Worm (Caenorhabditis elegans) whole organism, young adult: ENCODE measurements around the gene snpc-1.3.

Experiments
- B0336.3 ChIP-seq: fragments of 200-800 bp; sonication (Bioruptor generic); IDR thresholded peaks from 2 replicates; pipeline ENCODE4 v1.3.6; 2022; ENCODE audit warnings: missing genetic modification characterization, missing compliant biosample characterization
- C06A6.2 ChIP-seq: fragments of 200-800 bp; sonication (Bioruptor generic); conservative IDR thresholded peaks from 2 replicates; pipeline ENCODE4 v1.3.6; 2022; ENCODE audit warnings: missing genetic modification characterization, missing compliant biosample characterization
- D2030.7 ChIP-seq: fragments of 200-800 bp; sonication (Bioruptor generic); IDR thresholded peaks from 2 replicates; pipeline ENCODE4 v1.3.6; 2022; ENCODE audit warnings: missing genetic modification reagents, missing genetic modification characterization, missing compliant biosample characterization
- F37B4.10 ChIP-seq: fragments of 200-800 bp; sonication (Bioruptor generic); IDR thresholded peaks from 2 replicates; pipeline ENCODE4 v1.3.6; 2022; ENCODE audit warnings: missing genetic modification characterization, missing compliant biosample characterization
- T26A5.8 ChIP-seq: sonication (generic microtip); optimal IDR thresholded peaks from 2 replicates; lab custom pipeline; 2016; ENCODE audit warnings: missing genetic modification characterization, missing compliant biosample characterization
- Y53F4B.3 ChIP-seq: fragments of 200-800 bp; sonication (Bioruptor generic); IDR thresholded peaks from 2 replicates; pipeline ENCODE4 v1.3.6; 2022; ENCODE audit warnings: missing genetic modification reagents, missing genetic modification characterization, missing compliant biosample characterization
- ama-1 ChIP-seq, 3 experiments: fragments of 150-350 bp in 1 of 3; sonication (generic microtip) in 2 of 3; optimal IDR thresholded peaks; 2 replicates each; lab custom pipeline; 2014 to 2018; ENCODE audit warnings: missing biosample characterization in 2 of 3, missing genetic modification characterization in 2 of 3, missing genetic modification reagents in 2 of 3
- attf-5 ChIP-seq: fragments of 200-800 bp; sonication (Bioruptor generic); optimal IDR thresholded peaks from 2 replicates; lab custom pipeline; 2018; ENCODE audit warnings: mild to moderate bottlenecking, missing genetic modification characterization, missing compliant biosample characterization
- attf-6 ChIP-seq: fragments of 200-800 bp; sonication (Bioruptor generic); IDR thresholded peaks from 2 replicates; pipeline ENCODE4 v1.3.6; 2022; ENCODE audit warnings: missing genetic modification reagents, missing genetic modification characterization, missing compliant biosample characterization
- bed-1 ChIP-seq: fragments of 200-800 bp; sonication (Bioruptor generic); IDR thresholded peaks from 2 replicates; pipeline ENCODE4 v1.3.6; 2022; ENCODE audit warnings: missing genetic modification reagents, missing genetic modification characterization, missing compliant biosample characterization
- dox-1 ChIP-seq: fragments of 200-800 bp; sonication (Bioruptor generic); IDR thresholded peaks from 2 replicates; pipeline ENCODE4 v1.3.6; 2022; ENCODE audit warnings: missing genetic modification reagents, missing genetic modification characterization, missing compliant biosample characterization
- efl-1 ChIP-seq: fragments of 150-350 bp; optimal IDR thresholded peaks from 2 replicates; lab custom pipeline; 2014; ENCODE audit warnings: missing biosample characterization, missing genetic modification reagents, missing genetic modification characterization
- egl-18 ChIP-seq: fragments of 200-800 bp; sonication (Bioruptor generic); IDR thresholded peaks from 2 replicates; pipeline ENCODE4 v1.3.6; 2022; ENCODE audit warnings: missing genetic modification reagents, missing genetic modification characterization, missing compliant biosample characterization
- hlh-26 ChIP-seq: fragments of 200-800 bp; sonication (Bioruptor generic); conservative IDR thresholded peaks from 2 replicates; pipeline ENCODE4 v1.3.6; 2022; ENCODE audit warnings: missing genetic modification reagents, missing genetic modification characterization, missing compliant biosample characterization
- lag-1 ChIP-seq: fragments of 200-800 bp; sonication (Bioruptor generic); IDR thresholded peaks from 2 replicates; pipeline ENCODE4 v1.3.6; 2022; ENCODE audit warnings: missing genetic modification reagents, missing genetic modification characterization, missing compliant biosample characterization
- lin-54 ChIP-seq: fragments of 200-800 bp; sonication (Bioruptor generic); optimal IDR thresholded peaks from 2 replicates; lab custom pipeline; 2018; ENCODE audit warnings: mild to moderate bottlenecking, missing genetic modification characterization, missing compliant biosample characterization
- madf-10 ChIP-seq: sonication (generic microtip); optimal IDR thresholded peaks from 2 replicates; lab custom pipeline; 2016; ENCODE audit warnings: mild to moderate bottlenecking, missing genetic modification characterization, missing compliant biosample characterization
- madf-6 ChIP-seq: fragments of 200-800 bp; sonication (Bioruptor generic); IDR thresholded peaks from 2 replicates; pipeline ENCODE4 v1.3.6; 2022; ENCODE audit warnings: missing genetic modification reagents, missing genetic modification characterization, missing compliant biosample characterization
- mcd-1 ChIP-seq: fragments of 200-800 bp; sonication (Bioruptor generic); IDR thresholded peaks from 2 replicates; pipeline ENCODE4 v1.3.6; 2022; ENCODE audit warnings: missing genetic modification reagents, missing genetic modification characterization, missing compliant biosample characterization
- mel-28 ChIP-seq: sonication (generic microtip); optimal IDR thresholded peaks from 2 replicates; lab custom pipeline; 2016; ENCODE audit warnings: borderline replicate concordance, mild to moderate bottlenecking, missing genetic modification characterization, missing compliant biosample characterization
- mes-4 ChIP-seq: sonication (generic microtip); optimal IDR thresholded peaks from 2 replicates; lab custom pipeline; 2016; ENCODE audit warnings: missing genotype, missing genetic modification characterization, missing compliant biosample characterization
- nhr-120 ChIP-seq: fragments of 200-800 bp; sonication (Bioruptor generic); IDR thresholded peaks from 2 replicates; pipeline ENCODE4 v1.3.6; 2022; ENCODE audit warnings: missing genetic modification characterization, missing compliant biosample characterization
- rcor-1 ChIP-seq: fragments of 200-800 bp; sonication (Bioruptor generic); IDR thresholded peaks from 2 replicates; pipeline ENCODE4 v1.3.6; 2022; ENCODE audit warnings: missing genetic modification reagents, missing genetic modification characterization, missing compliant biosample characterization
- rec-8 ChIP-seq, 2 experiments: sonication (generic microtip); optimal IDR thresholded peaks; 2 replicates each; lab custom pipeline; 2016; ENCODE audit warnings: mild to moderate bottlenecking in 2 of 2, missing genetic modification characterization in 2 of 2, missing genetic modification reagents in 2 of 2, missing genotype in 2 of 2, missing biosample characterization in 1 of 2, missing compliant biosample characterization in 1 of 2, moderate library complexity in 1 of 2
- repo-1 ChIP-seq: sonication (generic microtip); optimal IDR thresholded peaks from 2 replicates; lab custom pipeline; 2017; ENCODE audit warnings: mild to moderate bottlenecking, missing genetic modification characterization, missing compliant biosample characterization
- sdz-38 ChIP-seq: sonication (generic microtip); optimal IDR thresholded peaks from 2 replicates; lab custom pipeline; 2016; ENCODE audit warnings: missing genotype, missing genetic modification characterization, missing compliant biosample characterization
- snpc-4 ChIP-seq, 5 experiments: fragments of 150-350 bp in 1 of 5; sonication (generic microtip) in 4 of 5; optimal IDR thresholded peaks; 2 replicates each; lab custom pipeline; 2014 to 2018; ENCODE audit warnings: missing genetic modification characterization in 5 of 5, missing biosample characterization in 3 of 5, antibody characterized with exemption in 2 of 5, mild to moderate bottlenecking in 2 of 5, missing compliant biosample characterization in 2 of 5, missing genotype in 2 of 5, moderate library complexity in 2 of 5, missing genetic modification reagents in 1 of 5
- tlf-1 ChIP-seq: fragments of 200-800 bp; sonication (Bioruptor generic); optimal IDR thresholded peaks from 2 replicates; lab custom pipeline; 2018; ENCODE audit warnings: mild to moderate bottlenecking, missing genetic modification characterization, missing compliant biosample characterization
- xnd-1 ChIP-seq: sonication (generic microtip); optimal IDR thresholded peaks from 2 replicates; lab custom pipeline; 2016; ENCODE audit warnings: missing genotype, missing genetic modification reagents, missing genetic modification characterization, missing compliant biosample characterization
- ztf-18 ChIP-seq: sonication (generic microtip); optimal IDR thresholded peaks from 2 replicates; lab custom pipeline; 2016; ENCODE audit warnings: missing genotype, mild to moderate bottlenecking, missing genetic modification characterization, missing compliant biosample characterization
- ztf-22 ChIP-seq: fragments of 200-800 bp; sonication (Bioruptor generic); optimal IDR thresholded peaks from 2 replicates; lab custom pipeline; 2018; ENCODE audit warnings: mild to moderate bottlenecking, missing genetic modification characterization, moderate library complexity, missing compliant biosample characterization
- ztf-25 ChIP-seq: fragments of 200-800 bp; sonication (Bioruptor generic); IDR thresholded peaks from 2 replicates; pipeline ENCODE4 v1.3.6; 2022; ENCODE audit warnings: missing genetic modification reagents, missing genetic modification characterization, missing compliant biosample characterization
- ztf-3 ChIP-seq: fragments of 200-800 bp; sonication (Bioruptor generic); optimal IDR thresholded peaks from 2 replicates; lab custom pipeline; 2018; ENCODE audit warnings: mild to moderate bottlenecking, missing genetic modification characterization, missing compliant biosample characterization

The snpc-1.3 gene

DNA sequence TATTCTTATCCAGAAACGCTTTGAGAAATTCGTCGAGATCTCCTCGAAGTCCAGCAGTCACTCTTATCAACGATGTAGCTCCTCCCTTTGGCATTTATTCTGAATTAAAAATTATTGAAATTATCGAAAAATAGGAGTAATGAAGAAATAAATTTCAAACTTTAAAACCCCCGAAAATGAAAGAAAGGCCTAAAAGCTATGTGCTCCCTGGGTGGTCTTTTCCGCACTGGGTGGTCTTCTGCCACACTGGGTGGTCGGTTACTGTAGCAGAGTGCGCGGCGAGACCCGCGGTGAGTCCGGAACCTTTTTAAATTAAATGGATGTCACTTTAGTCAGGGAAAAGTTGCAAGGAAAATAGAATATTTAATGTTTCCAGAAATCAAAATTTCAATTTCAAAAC lies at the start of gene snpc-1.3:
snpc-1.3 (minus strand) TSS at position 101 of the 400 bp plus-strand sequence.
- TF ChIP-seq tlf-1 (GFP tag; lab: Kevin White, UChicago) (no peak), ztf-18 (tag; lab: Kevin White, UChicago) (no peak), Y53F4B.3 (no peak), nhr-120 (no peak), mes-4 (tag; lab: Kevin White, UChicago) (no peak), D2030.7 (no peak), attf-5 (GFP tag; lab: Kevin White, UChicago) (no peak), attf-6 (GFP tag; lab: Robert Waterston, UW) (no peak)

DNA sequence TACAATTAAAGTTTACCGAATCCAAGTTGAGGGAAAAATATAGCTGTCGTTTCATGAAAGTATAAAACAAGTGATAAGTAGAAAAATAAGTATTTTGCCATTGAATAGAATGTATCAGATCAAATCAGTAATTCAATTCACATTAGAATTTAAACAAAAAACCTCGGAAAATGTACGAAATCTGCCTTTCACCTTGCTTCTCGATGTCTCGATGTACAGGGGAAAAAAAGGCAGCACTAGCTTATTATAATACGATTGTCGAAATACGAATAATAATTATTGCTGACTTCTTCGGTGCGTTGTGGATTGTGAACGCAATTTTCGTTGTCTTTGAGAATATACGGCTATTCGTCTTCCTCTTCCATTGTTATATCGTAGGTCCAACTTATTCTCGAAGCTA lies 49.8 kb upstream of the snpc-1.3 start, which contains the start of gene grl-18:
grl-18 (minus strand) TSS at position 101 of the 400 bp plus-strand sequence.
- TF ChIP-seq attf-6 (GFP tag; lab: Robert Waterston, UW): no peak
- no peak for TF ChIP-seq T26A5.8
- TF ChIP-seq dox-1 (GFP tag; lab: Robert Waterston, UW): no peak
- no peak for TF ChIP-seq snpc-4 (GFP tag; optimal IDR thresholded peaks at IDR 0.05; lab: Kevin White, UChicago)
- no peak for TF ChIP-seq snpc-4 (tag; optimal IDR thresholded peaks at IDR 0.05; lab: Kevin White, UChicago)

DNA sequence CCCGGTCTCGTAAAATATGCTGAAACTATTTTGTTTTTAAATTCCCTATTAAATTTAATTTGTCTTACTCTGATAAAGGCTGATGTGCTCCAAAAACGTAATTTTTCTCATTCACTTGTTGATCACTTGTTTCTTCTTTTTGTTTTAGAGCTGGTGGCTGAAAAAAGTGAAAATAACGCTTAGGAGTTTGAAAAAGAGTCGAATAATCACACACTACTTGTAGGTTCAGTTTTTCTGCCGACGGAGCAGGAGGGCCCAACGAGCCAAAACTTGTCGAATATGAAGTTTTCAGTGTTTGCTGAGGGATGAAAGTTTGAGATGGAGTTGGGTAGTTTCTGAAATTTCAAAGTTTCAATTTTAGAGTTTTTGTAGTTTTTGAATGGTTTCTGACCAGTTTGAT lies 48.2 kb upstream of the snpc-1.3 start:
- TF ChIP-seq madf-6 (GFP tag; lab: Robert Waterston, UW) (no peak), bed-1 (GFP tag; lab: Robert Waterston, UW) (no peak), rcor-1 (no peak), mel-28 (no peak), ztf-22 (no peak), egl-18 (GFP tag; lab: Robert Waterston, UW) (no peak), lin-54 (GFP tag; lab: Kevin White, UChicago) (no peak), efl-1 (no peak), C06A6.2 (no peak)

DNA sequence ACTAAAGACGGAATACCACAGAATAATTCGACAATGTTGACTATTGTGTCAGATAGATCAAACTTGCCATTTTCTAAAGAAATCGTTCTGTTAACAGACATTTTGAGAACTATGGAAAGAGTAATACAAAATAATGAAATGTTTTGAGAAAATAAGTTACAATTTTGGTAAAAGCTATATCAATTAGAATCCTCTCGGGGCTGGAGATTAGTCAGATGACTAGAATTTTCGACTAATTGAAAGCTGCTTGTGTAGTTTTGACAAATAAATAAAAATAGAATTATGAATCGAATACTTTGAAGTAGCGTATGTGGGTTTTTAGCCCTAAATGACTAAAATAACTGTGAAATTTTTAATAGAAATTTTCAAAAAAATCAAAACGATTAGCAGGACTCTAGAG lies 45.9 kb upstream of the snpc-1.3 start, which contains the start of gene srg-65:
srg-65 (minus strand) TSS at position 101 of the 400 bp plus-strand sequence.
- no peak for TF ChIP-seq sdz-38
- TF ChIP-seq ztf-3 (GFP tag; lab: Kevin White, UChicago): no peak
- TF ChIP-seq ztf-22: no peak
- no peak for TF ChIP-seq mcd-1 (GFP tag; lab: Robert Waterston, UW)
- TF ChIP-seq lag-1 (GFP tag; lab: Robert Waterston, UW): no peak
- no peak for TF ChIP-seq F37B4.10 (GFP tag; lab: Robert Waterston, UW)
- TF ChIP-seq rec-8 (tag; optimal IDR thresholded peaks at IDR 0.05; lab: Kevin White, UChicago): no peak
- no peak for TF ChIP-seq ama-1 (optimal IDR thresholded peaks at IDR 0.05; lab: Kevin White, UChicago)
- no peak for TF ChIP-seq ama-1 (GFP tag; optimal IDR thresholded peaks at IDR 0.05; lab: Kevin White, UChicago)
- TF ChIP-seq hlh-26 (GFP tag; lab: Robert Waterston, UW): no peak
- no peak for TF ChIP-seq dox-1 (GFP tag; lab: Robert Waterston, UW)
- TF ChIP-seq madf-10: no peak
- no peak for TF ChIP-seq bed-1 (GFP tag; lab: Robert Waterston, UW)
- no peak for TF ChIP-seq xnd-1 (tag; lab: Kevin White, UChicago)
- no peak for TF ChIP-seq B0336.3 (GFP tag; lab: Robert Waterston, UW)
- no peak for TF ChIP-seq ztf-25 (GFP tag; lab: Robert Waterston, UW)
- no peak for TF ChIP-seq D2030.7
- no peak for TF ChIP-seq repo-1 (tag; lab: Kevin White, UChicago)
- no peak for TF ChIP-seq T26A5.8
